Worm (Caenorhabditis elegans): ENCODE results near the gene nhr-42.

- TF ChIP-seq tab-1 (GFP tag; IDR thresholded peaks at IDR 0.05) (no peak), flt-1 (GFP tag; IDR thresholded peaks at IDR 0.05) (no peak)
These were observed 10.8 kb downstream of the nhr-42 start, which contains the start of gene C33G8.2 for ce11 chrV:7009461-7009860.

All from whole organism, midembryonic.